Fruit fly (Drosophila melanogaster): Measurements from ENCODE around the gene Lsp1gamma.

The Lsp1gamma gene

dm6 chr3L:109936-110335, 43.7 kb downstream of the Lsp1gamma start (continued):
- TF ChIP-seq CG13424 (tag; optimal IDR thresholded peaks at IDR 0.05) (peak; percentile 58), Side (GFP tag; optimal IDR thresholded peaks at IDR 0.05) (no peak), trh (GFP tag; optimal IDR thresholded peaks at IDR 0.05) (no peak), CG30020 (tag; optimal IDR thresholded peaks at IDR 0.05) (no peak), Nf-YA (GFP tag; IDR thresholded peaks at IDR 0.05) (no peak), GATAe (GFP tag; conservative IDR thresholded peaks at IDR 0.05) (no peak), CG7372 (GFP tag; IDR thresholded peaks at IDR 0.05) (no peak), emc (GFP tag; optimal IDR thresholded peaks at IDR 0.05) (no peak), zen2 (GFP tag; IDR thresholded peaks at IDR 0.05; ENCODE audit: partially characterized antibody) (no peak), CG34422 (GFP tag; IDR thresholded peaks at IDR 0.05) (no peak), gcm (GFP tag; optimal IDR thresholded peaks at IDR 0.05) (peak; percentile 30), twi (tag; optimal IDR thresholded peaks at IDR 0.05) (peak; percentile 33), repo (GFP tag; optimal IDR thresholded peaks at IDR 0.05) (no peak), CG9727 (GFP tag; optimal IDR thresholded peaks at IDR 0.05) (peak; percentile 38), nau (GFP tag; optimal IDR thresholded peaks at IDR 0.05) (no peak), zen (tag; optimal IDR thresholded peaks at IDR 0.05) (no peak), CG1024 (GFP tag; IDR thresholded peaks at IDR 0.05) (no peak), MESR4 (GFP tag; optimal IDR thresholded peaks at IDR 0.05) (no peak), CG7928 (GFP tag; optimal IDR thresholded peaks at IDR 0.05) (no peak), CG3838 (GFP tag; optimal IDR thresholded peaks at IDR 0.05) (no peak), Lhr (GFP tag; optimal IDR thresholded peaks at IDR 0.05) (no peak), ssp (GFP tag; IDR thresholded peaks at IDR 0.05) (peak; percentile 27; the same call in 1 of the 2 replicates), CG17328 (GFP tag; IDR thresholded peaks at IDR 0.05) (no peak), gsb (GFP tag; IDR thresholded peaks at IDR 0.05) (no peak), Adf1 (GFP tag; IDR thresholded peaks at IDR 0.05) (no peak), CG16863 (GFP tag; optimal IDR thresholded peaks at IDR 0.05) (no peak), ATbp (GFP tag; optimal IDR thresholded peaks at IDR 0.05) (peak; percentile 10), Sry-β (GFP tag; optimal IDR thresholded peaks at IDR 0.05) (no peak), phol (tag; optimal IDR thresholded peaks at IDR 0.05) (no peak), nerfin-1 (tag; optimal IDR thresholded peaks at IDR 0.05) (no peak), scrt (GFP tag; optimal IDR thresholded peaks at IDR 0.05) (no peak), az2 (GFP tag; optimal IDR thresholded peaks at IDR 0.05) (peak; percentile 4), B-H2 (GFP tag; optimal IDR thresholded peaks at IDR 0.05) (no peak), Doc3 (GFP tag; IDR thresholded peaks at IDR 0.05; ENCODE audit: partially characterized antibody) (no peak), CG12299 (tag; optimal IDR thresholded peaks at IDR 0.05) (no peak), seq (GFP tag; IDR thresholded peaks at IDR 0.05) (no peak), CG4820 (GFP tag; optimal IDR thresholded peaks at IDR 0.05) (peak; percentile 9), Stat92E (GFP tag; optimal IDR thresholded peaks at IDR 0.05) (no peak), CG7745 (tag; optimal IDR thresholded peaks at IDR 0.05) (no peak), Oaz (GFP tag; IDR thresholded peaks at IDR 0.05) (no peak), CTCF (GFP tag; optimal IDR thresholded peaks at IDR 0.05) (no peak), D19B (GFP tag; optimal IDR thresholded peaks at IDR 0.05) (no peak)

All from whole organism, embryonic.